Fruit fly (Drosophila melanogaster): ENCODE results near the gene CG31221.
A peak's percentile ranks its signal among the peaks of the same experiment; 100 is the strongest.

CG31221 gene

DNA sequence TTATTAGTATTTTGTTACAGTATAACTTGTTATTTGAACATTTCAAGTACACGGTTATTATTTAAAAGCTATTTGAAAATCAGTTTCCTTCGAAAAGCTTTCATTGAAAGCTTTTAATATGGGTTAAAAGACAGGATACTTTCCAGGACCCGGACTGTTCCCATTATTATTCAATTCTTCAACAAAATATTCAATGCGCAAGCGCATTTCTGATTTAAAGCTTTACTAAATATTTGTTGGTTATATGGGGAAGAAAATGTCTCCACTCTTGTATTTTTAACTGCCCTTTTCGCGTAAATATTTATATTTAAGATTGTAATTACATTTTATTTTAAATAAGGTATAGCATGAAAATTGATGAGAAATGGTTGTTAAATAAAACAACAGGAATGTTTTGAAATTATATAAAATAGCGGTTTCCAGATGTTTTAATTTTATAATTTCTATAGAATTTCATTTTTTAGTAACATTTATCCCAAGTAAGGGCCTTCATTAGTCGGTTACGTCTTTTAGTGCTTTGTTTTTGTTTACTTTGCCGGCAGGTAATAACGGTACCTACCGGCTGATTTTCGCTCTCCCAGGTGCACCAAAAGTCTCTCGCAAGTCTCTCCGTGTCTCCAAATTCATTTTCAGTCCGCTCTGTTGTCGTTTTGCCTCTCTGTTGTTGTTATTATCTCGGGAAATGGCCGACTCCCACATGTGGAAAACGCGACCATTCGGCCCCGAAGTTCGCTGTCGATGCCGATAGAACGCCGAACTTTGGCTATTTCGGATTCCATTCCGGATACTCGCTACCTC is 96.1 kb downstream of the CG31221 start (continued):
- no peak for TF ChIP-seq Dp (GFP tag; optimal IDR thresholded peaks at IDR 0.05)
- TF ChIP-seq ac (GFP tag; optimal IDR thresholded peaks at IDR 0.05) = no peak
- TF ChIP-seq ci (GFP tag; IDR thresholded peaks at IDR 0.05) = peak; percentile 54; the same call in 1 of the 3 replicates
- no peak for TF ChIP-seq Mad (GFP tag; optimal IDR thresholded peaks at IDR 0.05)
- no peak for TF ChIP-seq Atf6 (GFP tag; IDR thresholded peaks at IDR 0.05)
- TF ChIP-seq oc (tag; optimal IDR thresholded peaks at IDR 0.05) = no peak
- no peak for TF ChIP-seq CG14014 (GFP tag; IDR thresholded peaks at IDR 0.05)
- no peak for TF ChIP-seq CG9215 (GFP tag; IDR thresholded peaks at IDR 0.05)
- no peak for TF ChIP-seq ranshi (GFP tag; IDR thresholded peaks at IDR 0.05)
- peak; percentile 15 for TF ChIP-seq CG10462 (GFP tag; optimal IDR thresholded peaks at IDR 0.05)
- no peak for TF ChIP-seq amos (GFP tag; IDR thresholded peaks at IDR 0.05; ENCODE audit: partially characterized antibody)
- no peak for TF ChIP-seq CG11696 (GFP tag; IDR thresholded peaks at IDR 0.05)
- TF ChIP-seq abd-A (tag; optimal IDR thresholded peaks at IDR 0.05) = peak; percentile 74
- TF ChIP-seq Oaz (GFP tag; IDR thresholded peaks at IDR 0.05) = no peak
- TF ChIP-seq mld (GFP tag; IDR thresholded peaks at IDR 0.05; ENCODE audit: partially characterized antibody) = no peak
- TF ChIP-seq PHDP (tag; optimal IDR thresholded peaks at IDR 0.05) = peak; percentile 46
- TF ChIP-seq CG2199 (GFP tag; IDR thresholded peaks at IDR 0.05) = no peak
- no peak for TF ChIP-seq Asciz (GFP tag; optimal IDR thresholded peaks at IDR 0.05)
- TF ChIP-seq CG7928 (GFP tag; optimal IDR thresholded peaks at IDR 0.05) = no peak
- no peak for TF ChIP-seq exex (tag; optimal IDR thresholded peaks at IDR 0.05)
- no peak for TF ChIP-seq CG11456 (GFP tag; IDR thresholded peaks at IDR 0.05)
- TF ChIP-seq chn (GFP tag; optimal IDR thresholded peaks at IDR 0.05) = no peak
- no peak for TF ChIP-seq da (GFP tag; optimal IDR thresholded peaks at IDR 0.05)
- TF ChIP-seq Side (GFP tag; optimal IDR thresholded peaks at IDR 0.05) = no peak
- peak; percentile 18 for TF ChIP-seq CG9727 (GFP tag; optimal IDR thresholded peaks at IDR 0.05)
- peak; percentile 79 for TF ChIP-seq Trl (optimal IDR thresholded peaks at IDR 0.05)
- no peak for TF ChIP-seq Trl (GFP tag; optimal IDR thresholded peaks at IDR 0.05)
- TF ChIP-seq sima (GFP tag; optimal IDR thresholded peaks at IDR 0.05) = no peak
- no peak for TF ChIP-seq BEAF-32 (GFP tag; optimal IDR thresholded peaks at IDR 0.05)
- peak; percentile 6 for TF ChIP-seq gsb-n (tag; optimal IDR thresholded peaks at IDR 0.05)
- no peak for TF ChIP-seq CG11560 (tag; IDR thresholded peaks at IDR 0.05)
- TF ChIP-seq pum (GFP tag; optimal IDR thresholded peaks at IDR 0.05) = no peak
- TF ChIP-seq CG8388 (GFP tag; optimal IDR thresholded peaks at IDR 0.05) = no peak
- TF ChIP-seq CG30403 (GFP tag; optimal IDR thresholded peaks at IDR 0.05) = no peak
- TF ChIP-seq CG3407 (GFP tag; optimal IDR thresholded peaks at IDR 0.05) = no peak
- TF ChIP-seq CG7271 (tag; optimal IDR thresholded peaks at IDR 0.05) = no peak
- TF ChIP-seq esg (GFP tag; conservative IDR thresholded peaks at IDR 0.05) = no peak
- no peak for TF ChIP-seq crol (GFP tag; IDR thresholded peaks at IDR 0.05)
- TF ChIP-seq vvl (GFP tag; IDR thresholded peaks at IDR 0.05) = no peak; the same call in 1 of the 2 replicates
- no peak for TF ChIP-seq yki (optimal IDR thresholded peaks at IDR 0.05)
- no peak for TF ChIP-seq al (GFP tag; IDR thresholded peaks at IDR 0.05)
- no peak for TF ChIP-seq CG6813 (GFP tag; optimal IDR thresholded peaks at IDR 0.05)
- no peak for TF ChIP-seq br (optimal IDR thresholded peaks at IDR 0.05)
- TF ChIP-seq CG8359 (GFP tag; optimal IDR thresholded peaks at IDR 0.05; ENCODE audit: borderline replicate concordance) = no peak
- no peak for TF ChIP-seq Lim3 (GFP tag; IDR thresholded peaks at IDR 0.05)
- no peak for TF ChIP-seq Nf-YB (GFP tag; optimal IDR thresholded peaks at IDR 0.05)
- 0 out of 2 replicates have a peak, but pooled peaks have one; percentile 21 for TF ChIP-seq CG31441 (GFP tag; IDR thresholded peaks at IDR 0.05)
- TF ChIP-seq CG3726 (GFP tag; IDR thresholded peaks at IDR 0.05) = no peak
- no peak; the same call in 2 of the 3 replicates for TF ChIP-seq so (GFP tag; IDR thresholded peaks at IDR 0.05)
- TF ChIP-seq Hr78 (GFP tag; optimal IDR thresholded peaks at IDR 0.05) = no peak
- TF ChIP-seq onecut (GFP tag; IDR thresholded peaks at IDR 0.05) = no peak

All from whole organism, embryonic.